Fruit fly (Drosophila melanogaster) whole organism: ENCODE measurements around the gene Polr3D.

ENCODE experiments used
- CG8478 ChIP-seq: fragments of >200 bp; optimal IDR thresholded peaks from 2 replicates; lab custom pipeline; 2018; ENCODE audit warnings: inconsistent platforms
- Dll ChIP-seq: fragments of >200 bp; optimal IDR thresholded peaks from 2 replicates; lab custom pipeline; 2017
- EcR ChIP-seq, 2 experiments: fragments of >200 bp; optimal IDR thresholded peaks; 2 replicates each; lab custom pipeline; 2017; ENCODE audit warnings: missing biosample characterization in 2 of 2, missing genetic modification characterization in 2 of 2, missing genetic modification reagents in 2 of 2
- psq ChIP-seq: fragments of >200 bp; optimal IDR thresholded peaks from 2 replicates; lab custom pipeline; 2017
- usp ChIP-seq: fragments of >200 bp; optimal IDR thresholded peaks from 2 replicates; lab custom pipeline; 2017; ENCODE audit warnings: missing biosample characterization, missing genetic modification characterization, mixed read lengths

- TF ChIP-seq psq (lab: Kevin White, UChicago) (no peak), EcR (GFP tag; optimal IDR thresholded peaks at IDR 0.05; lab: Kevin White, UChicago) (no peak), Dll (lab: Kevin White, UChicago) (no peak), usp (GFP tag; lab: Kevin White, UChicago) (no peak), CG8478 (lab: Kevin White, UChicago) (no peak)
Observed at dm6 chr3L:18081494-18081893, 27.9 kb downstream of the Polr3D start.
